Fruit fly (Drosophila melanogaster): ENCODE measurements around the gene ppk10.

ppk10 gene

DNA sequence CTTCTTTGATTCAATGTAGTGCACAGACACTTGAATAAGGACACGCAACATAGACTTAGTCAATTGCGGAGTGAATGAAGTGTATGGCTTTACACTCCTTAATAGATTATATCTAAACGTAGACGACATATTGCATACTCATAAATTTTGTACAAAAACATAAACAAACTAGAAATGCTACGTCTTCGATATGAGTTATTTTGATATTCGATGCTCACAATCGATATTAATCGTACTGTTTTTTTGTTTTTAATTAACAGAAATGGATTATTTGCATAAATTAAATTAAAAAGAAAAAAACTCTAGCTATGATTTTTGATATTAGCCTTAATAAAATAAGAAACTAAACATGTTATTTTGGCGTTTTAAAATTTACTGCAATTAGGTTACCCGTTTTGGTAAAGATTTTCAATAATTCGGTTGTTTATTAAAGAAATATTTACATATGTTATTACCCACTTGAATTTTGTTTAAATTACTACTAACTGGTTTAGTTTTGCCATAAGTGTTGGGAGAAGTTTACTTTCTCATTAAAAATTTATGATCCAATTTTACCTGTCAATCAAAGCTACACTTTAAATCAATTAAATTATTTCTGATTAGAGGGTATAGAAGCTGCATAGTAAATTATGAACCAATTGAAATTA is 47.1 kb downstream of the ppk10 start, which contains the start of the genes CG17768, LSm-4 and Ir31a (continued):
- TF ChIP-seq dmrt11E (tag; optimal IDR thresholded peaks at IDR 0.05), result no peak
- TF ChIP-seq phol (tag; optimal IDR thresholded peaks at IDR 0.05), result peak; percentile 11
- TF ChIP-seq Doc3 (GFP tag; IDR thresholded peaks at IDR 0.05; ENCODE audit: partially characterized antibody), result peak; percentile 88
- TF ChIP-seq sna (GFP tag; IDR thresholded peaks at IDR 0.05; ENCODE audit: partially characterized antibody), result peak; percentile 66; the same call in 1 of the 2 replicates
- peak; percentile 19; the same call in 1 of the 2 replicates for TF ChIP-seq E2f2 (GFP tag; IDR thresholded peaks at IDR 0.05)
- TF ChIP-seq CG11456 (GFP tag; IDR thresholded peaks at IDR 0.05), result no peak
- no peak for TF ChIP-seq bcd (GFP tag; optimal IDR thresholded peaks at IDR 0.05)
- TF ChIP-seq Rx (GFP tag; IDR thresholded peaks at IDR 0.05), result no peak
- peak; percentile 81 for TF ChIP-seq knrl (GFP tag; IDR thresholded peaks at IDR 0.05; ENCODE audit: partially characterized antibody)
- TF ChIP-seq CG33213 (GFP tag; optimal IDR thresholded peaks at IDR 0.05), result no peak
- peak; percentile 15 for TF ChIP-seq CG3995 (GFP tag; optimal IDR thresholded peaks at IDR 0.05)
- TF ChIP-seq nerfin-2 (GFP tag; IDR thresholded peaks at IDR 0.05; ENCODE audit: partially characterized antibody), result peak; percentile 49; the same call in 1 of the 2 replicates
- TF ChIP-seq CG6854 (GFP tag; optimal IDR thresholded peaks at IDR 0.05), result no peak
- TF ChIP-seq tna (GFP tag; IDR thresholded peaks at IDR 0.05; ENCODE audit: partially characterized antibody), result peak; percentile 45; the same call in 1 of the 2 replicates
- TF ChIP-seq abd-A (tag; optimal IDR thresholded peaks at IDR 0.05), result no peak
- TF ChIP-seq tap (tag; optimal IDR thresholded peaks at IDR 0.05), result no peak
- TF ChIP-seq CG4617 (GFP tag; optimal IDR thresholded peaks at IDR 0.05; ENCODE audit: borderline replicate concordance), result peak; percentile 40
- TF ChIP-seq CG7928 (GFP tag; optimal IDR thresholded peaks at IDR 0.05), result no peak
- TF ChIP-seq vnd (GFP tag; IDR thresholded peaks at IDR 0.05; ENCODE audit: partially characterized antibody), result peak; percentile 59; the same call in 2 of the 3 replicates
- peak; percentile 87 for TF ChIP-seq CG13287 (GFP tag; IDR thresholded peaks at IDR 0.05; ENCODE audit: partially characterized antibody)
- peak; percentile 85 for TF ChIP-seq Dll (GFP tag; IDR thresholded peaks at IDR 0.05; ENCODE audit: partially characterized antibody)
- TF ChIP-seq CG34224 (GFP tag; IDR thresholded peaks at IDR 0.05; ENCODE audit: partially characterized antibody), result peak; percentile 85
- no peak for TF ChIP-seq HmgD (GFP tag; optimal IDR thresholded peaks at IDR 0.05)
- TF ChIP-seq CG2712 (tag; optimal IDR thresholded peaks at IDR 0.05), result no peak
- TF ChIP-seq tup (GFP tag; optimal IDR thresholded peaks at IDR 0.05), result no peak
- peak; percentile 84 for TF ChIP-seq vvl (GFP tag; IDR thresholded peaks at IDR 0.05)
- TF ChIP-seq CG30431 (GFP tag; optimal IDR thresholded peaks at IDR 0.05), result no peak
- peak; percentile 70 for TF ChIP-seq HLH4C (GFP tag; IDR thresholded peaks at IDR 0.05; ENCODE audit: partially characterized antibody)
- TF ChIP-seq CG15514 (GFP tag; optimal IDR thresholded peaks at IDR 0.05), result no peak
- no peak for TF ChIP-seq ap (GFP tag; IDR thresholded peaks at IDR 0.05)
- peak; percentile 83 for TF ChIP-seq unc-4 (GFP tag; IDR thresholded peaks at IDR 0.05; ENCODE audit: partially characterized antibody)
- TF ChIP-seq CG7372 (GFP tag; IDR thresholded peaks at IDR 0.05), result no peak
- peak; percentile 26 for TF ChIP-seq CG2116 (GFP tag; optimal IDR thresholded peaks at IDR 0.05)
- TF ChIP-seq bbx (GFP tag; IDR thresholded peaks at IDR 0.05; ENCODE audit: partially characterized antibody), result peak; percentile 82
- no peak for TF ChIP-seq corto (GFP tag; optimal IDR thresholded peaks at IDR 0.05)
- TF ChIP-seq cwo (GFP tag; optimal IDR thresholded peaks at IDR 0.05), result no peak
- no peak for TF ChIP-seq HHEX (GFP tag; optimal IDR thresholded peaks at IDR 0.05)
- no peak for TF ChIP-seq psq (GFP tag; optimal IDR thresholded peaks at IDR 0.05)
- no peak for TF ChIP-seq cad (GFP tag; optimal IDR thresholded peaks at IDR 0.05)
- no peak for TF ChIP-seq fru (optimal IDR thresholded peaks at IDR 0.05)
- peak; percentile 22 for TF ChIP-seq sens (GFP tag)
- TF ChIP-seq Opbp (GFP tag; IDR thresholded peaks at IDR 0.05; ENCODE audit: partially characterized antibody), result peak; percentile 60; the same call in 2 of the 3 replicates
- TF ChIP-seq Blimp-1 (GFP tag; optimal IDR thresholded peaks at IDR 0.05), result no peak
- TF ChIP-seq CG2120 (GFP tag; optimal IDR thresholded peaks at IDR 0.05), result no peak
- no peak for TF ChIP-seq CG6813 (GFP tag; optimal IDR thresholded peaks at IDR 0.05)
- TF ChIP-seq amos (GFP tag; IDR thresholded peaks at IDR 0.05; ENCODE audit: partially characterized antibody), result peak; percentile 83; the same call in 1 of the 2 replicates
- peak; percentile 72 for TF ChIP-seq CG16813 (GFP tag; IDR thresholded peaks at IDR 0.05; ENCODE audit: partially characterized antibody)

All from whole organism, embryonic.